Worm (Caenorhabditis elegans): ENCODE data around the gene nhr-199.

The nhr-199 gene

DNA sequence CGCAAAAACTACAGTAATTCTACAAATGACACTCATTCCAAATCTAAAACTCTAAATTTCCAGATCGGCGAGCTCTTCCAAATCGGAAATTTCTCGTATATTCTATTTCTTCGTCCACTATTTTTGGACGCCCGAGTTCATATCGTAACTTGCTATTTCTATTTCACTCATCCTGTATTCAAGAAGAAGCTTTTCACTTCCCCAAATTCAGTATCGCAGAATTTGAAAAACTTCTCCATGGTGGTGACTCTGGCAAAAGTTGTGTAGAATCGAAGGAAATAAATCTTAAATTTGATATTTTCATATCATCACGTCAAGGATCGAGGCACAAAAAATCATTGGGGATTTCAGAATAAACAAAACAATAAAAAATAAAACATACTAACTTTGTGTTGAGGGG, 47.6 kb downstream of the nhr-199 start:
- TF ChIP-seq med-1 (GFP tag; optimal IDR thresholded peaks at IDR 0.05; ENCODE audit: insufficient read depth): no peak
- no peak for TF ChIP-seq cog-1 (tag; optimal IDR thresholded peaks at IDR 0.05)
- TF ChIP-seq ref-1 (GFP tag; conservative IDR thresholded peaks at IDR 0.05): no peak
- no peak for TF ChIP-seq tab-1 (GFP tag; IDR thresholded peaks at IDR 0.05)
- TF ChIP-seq T22C8.4 (GFP tag; IDR thresholded peaks at IDR 0.05): no peak
- no peak for TF ChIP-seq ztf-29 (GFP tag; IDR thresholded peaks at IDR 0.05)
- TF ChIP-seq ztf-23 (GFP tag; IDR thresholded peaks at IDR 0.05): no peak
- TF ChIP-seq flt-1 (GFP tag; IDR thresholded peaks at IDR 0.05): no peak
- TF ChIP-seq klf-2 (GFP tag; conservative IDR thresholded peaks at IDR 0.05): no peak

DNA sequence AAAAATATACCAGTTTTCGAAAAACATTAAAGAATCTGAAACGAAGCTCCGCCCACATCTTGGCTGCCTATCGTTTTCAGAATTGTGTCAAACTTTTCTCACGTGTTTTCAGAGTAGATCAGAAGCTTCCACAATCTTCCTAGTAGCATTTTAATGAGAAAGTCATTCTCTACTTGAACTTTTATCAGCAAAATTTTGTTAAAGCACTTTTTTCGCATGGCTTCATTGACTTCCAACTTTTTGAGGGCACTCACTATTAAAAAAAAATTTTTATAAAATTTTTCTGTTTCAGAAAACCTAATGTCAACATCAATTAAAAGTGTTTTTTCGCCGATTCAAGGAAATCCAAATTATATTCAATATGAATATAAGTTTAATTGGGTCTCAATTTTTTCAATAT, 49.5 kb downstream of the nhr-199 start, which contains the start of gene sru-42:
Gene sru-42 (plus strand): TSS at position 301 of the 400 bp plus-strand sequence.
- TF ChIP-seq T22C8.4 (GFP tag; IDR thresholded peaks at IDR 0.05): no peak
- TF ChIP-seq klf-2 (GFP tag; conservative IDR thresholded peaks at IDR 0.05): no peak
- TF ChIP-seq ref-1 (GFP tag; conservative IDR thresholded peaks at IDR 0.05): no peak
- TF ChIP-seq cog-1 (tag; optimal IDR thresholded peaks at IDR 0.05): no peak
- no peak for TF ChIP-seq med-1 (GFP tag; optimal IDR thresholded peaks at IDR 0.05; ENCODE audit: insufficient read depth)
- TF ChIP-seq flt-1 (GFP tag; IDR thresholded peaks at IDR 0.05): no peak
- no peak for TF ChIP-seq ztf-23 (GFP tag; IDR thresholded peaks at IDR 0.05)
- TF ChIP-seq ztf-29 (GFP tag; IDR thresholded peaks at IDR 0.05): no peak
- TF ChIP-seq tab-1 (GFP tag; IDR thresholded peaks at IDR 0.05): no peak
